Worm (Caenorhabditis elegans) whole organism, L2 larva: Measurements from ENCODE around the gene sdz-13.

ENCODE experiments used
- Y55F3AM.14 ChIP-seq: fragments of 200-800 bp; sonication (Bioruptor generic); optimal IDR thresholded peaks from 2 replicates; lab custom pipeline; 2018; ENCODE audit warnings: mild to moderate bottlenecking, missing genetic modification characterization, missing compliant biosample characterization
- ZK546.5 ChIP-seq: sonication (generic microtip); optimal IDR thresholded peaks from 2 replicates; lab custom pipeline; 2017; ENCODE audit warnings: missing biosample characterization, missing genetic modification characterization
- aly-2 ChIP-seq: fragments of 150-350 bp; optimal IDR thresholded peaks from 2 replicates; lab custom pipeline; 2014; ENCODE audit warnings: missing biosample characterization, missing genetic modification characterization
- ama-1 ChIP-seq: fragments of 150-350 bp; optimal IDR thresholded peaks from 2 replicates; lab custom pipeline; 2018; ENCODE audit warnings: inconsistent platforms
- elt-3 ChIP-seq: sonication (generic microtip); optimal IDR thresholded peaks from 2 replicates; lab custom pipeline; 2017; ENCODE audit warnings: missing biosample characterization, missing genetic modification characterization
- lin-13 ChIP-seq: fragments of 150-350 bp; optimal IDR thresholded peaks from 2 replicates; lab custom pipeline; 2014; ENCODE audit warnings: missing biosample characterization, missing genetic modification reagents, missing genetic modification characterization
- nhr-11 ChIP-seq: fragments of 150-350 bp; optimal IDR thresholded peaks from 2 replicates; lab custom pipeline; 2014; ENCODE audit warnings: missing biosample characterization, missing genetic modification characterization
- nhr-237 ChIP-seq: fragments of 150-350 bp; optimal IDR thresholded peaks from 2 replicates; lab custom pipeline; 2014; ENCODE audit warnings: missing biosample characterization, missing genetic modification characterization
- snpc-4 ChIP-seq: fragments of 150-350 bp; optimal IDR thresholded peaks from 2 replicates; lab custom pipeline; 2014; ENCODE audit warnings: missing biosample characterization, missing genetic modification characterization
- unc-55 ChIP-seq: fragments of 150-350 bp; sonication (generic microtip); optimal IDR thresholded peaks from 3 replicates; lab custom pipeline; 2014; ENCODE audit warnings: missing biosample characterization, missing genetic modification reagents, missing genetic modification characterization
- unc-62 ChIP-seq: fragments of 150-350 bp; optimal IDR thresholded peaks from 2 replicates; lab custom pipeline; 2014; ENCODE audit warnings: missing biosample characterization, missing genetic modification reagents, missing genetic modification characterization

- TF ChIP-seq aly-2 (tag; lab: Kevin White, UChicago): no peak
- TF ChIP-seq elt-3 (tag; lab: Kevin White, UChicago): no peak
- TF ChIP-seq unc-62: no peak
- TF ChIP-seq unc-55 (GFP tag; lab: Kevin White, UChicago): no peak
- TF ChIP-seq ZK546.5 (tag; lab: Kevin White, UChicago): no peak
- no peak for TF ChIP-seq lin-13
- TF ChIP-seq Y55F3AM.14 (GFP tag; lab: Kevin White, UChicago): no peak
- TF ChIP-seq nhr-11 (tag; lab: Kevin White, UChicago): no peak
- no peak for TF ChIP-seq nhr-237 (tag; lab: Kevin White, UChicago)
- TF ChIP-seq snpc-4: no peak
- TF ChIP-seq ama-1 (lab: Kevin White, UChicago): no peak
Observed at ce11 chrIV:10909708-10910107, 30.3 kb upstream of the sdz-13 start, which contains the start of gene pyk-2.
